Fruit fly (Drosophila melanogaster): ENCODE results near the gene CG11437.

- TF ChIP-seq CG8478 (optimal IDR thresholded peaks at IDR 0.05) (no peak), psq (optimal IDR thresholded peaks at IDR 0.05) (no peak), EcR (GFP tag; optimal IDR thresholded peaks at IDR 0.05) (no peak), pan (optimal IDR thresholded peaks at IDR 0.05) (no peak), Dll (optimal IDR thresholded peaks at IDR 0.05) (no peak)
Measured at dm6 chr3L:22458271-22458670, 10.4 kb upstream of the CG11437 start.
